Fruit fly (Drosophila melanogaster) whole organism, prepupa: ENCODE measurements around the gene CG7573.

ENCODE experiments used
- CG10631 ChIP-seq: fragments of 200-800 bp; sonication (Bioruptor generic); optimal IDR thresholded peaks from 2 replicates; lab custom pipeline; 2016; ENCODE audit warnings: missing biosample characterization, missing genetic modification characterization
- CG10669 ChIP-seq: fragments of 200-800 bp; sonication (Bioruptor generic); optimal IDR thresholded peaks from 3 replicates; lab custom pipeline; 2018; ENCODE audit warnings: missing biosample characterization, mild to moderate bottlenecking, missing genetic modification characterization, moderate library complexity
- CG11294 ChIP-seq: fragments of 200-800 bp; sonication (Bioruptor generic); IDR thresholded peaks from 2 replicates; pipeline ENCODE4 v1.3.6; 2022; ENCODE audit warnings: missing biosample characterization, missing genetic modification characterization
- CG11762 ChIP-seq: fragments of 200-800 bp; sonication (Bioruptor generic); optimal IDR thresholded peaks from 3 replicates; lab custom pipeline; 2016; ENCODE audit warnings: missing biosample characterization, missing genetic modification characterization; ENCODE audit not compliant: insufficient read depth
- CG1621 ChIP-seq: fragments of 200-800 bp; sonication (Bioruptor generic); optimal IDR thresholded peaks from 3 replicates; lab custom pipeline; 2018; ENCODE audit warnings: missing biosample characterization, mild to moderate bottlenecking, missing genetic modification characterization
- CG16779 ChIP-seq: fragments of 200-800 bp; sonication (Bioruptor generic); optimal IDR thresholded peaks from 3 replicates; lab custom pipeline; 2017; ENCODE audit warnings: missing biosample characterization, mild to moderate bottlenecking, missing genetic modification characterization
- CG3032 ChIP-seq: fragments of 200-800 bp; optimal IDR thresholded peaks from 2 replicates; lab custom pipeline; 2019; ENCODE audit warnings: missing biosample characterization, mild to moderate bottlenecking, missing genetic modification characterization, moderate library complexity
- CG31627 ChIP-seq: fragments of 200-800 bp; sonication (Bioruptor generic); optimal IDR thresholded peaks from 3 replicates; lab custom pipeline; 2016; ENCODE audit warnings: missing biosample characterization, missing genetic modification characterization
- CG32006 ChIP-seq: fragments of 200-800 bp; sonication (Bioruptor generic); optimal IDR thresholded peaks from 3 replicates; lab custom pipeline; 2017; ENCODE audit warnings: missing biosample characterization, mild to moderate bottlenecking, missing genetic modification characterization
- CG34406 ChIP-seq: fragments of 200-800 bp; sonication (Bioruptor generic); optimal IDR thresholded peaks from 3 replicates; lab custom pipeline; 2016; ENCODE audit warnings: missing biosample characterization, missing genetic modification characterization
- CG3919 ChIP-seq: fragments of 200-800 bp; sonication (Bioruptor generic); optimal IDR thresholded peaks from 3 replicates; lab custom pipeline; 2016; ENCODE audit warnings: missing biosample characterization, missing genetic modification characterization
- CG4318 ChIP-seq: fragments of 200-800 bp; sonication (Bioruptor generic); optimal IDR thresholded peaks from 3 replicates; lab custom pipeline; 2017; ENCODE audit warnings: missing biosample characterization, mild to moderate bottlenecking, missing genetic modification characterization
- CG6163 ChIP-seq: fragments of 200-800 bp; sonication (Bioruptor generic); IDR thresholded peaks from 3 replicates; pipeline ENCODE4 v1.3.6; 2022; ENCODE audit warnings: missing biosample characterization, missing genetic modification characterization
- CG6276 ChIP-seq: fragments of 200-800 bp; sonication (Bioruptor generic); optimal IDR thresholded peaks from 2 replicates; lab custom pipeline; 2017; ENCODE audit warnings: missing biosample characterization, mild to moderate bottlenecking, missing genetic modification characterization
- CG6792 ChIP-seq: fragments of 200-800 bp; sonication (Bioruptor generic); optimal IDR thresholded peaks from 3 replicates; lab custom pipeline; 2016; ENCODE audit warnings: missing biosample characterization, missing genetic modification characterization
- CG7368 ChIP-seq: fragments of 200-800 bp; sonication (Bioruptor generic); optimal IDR thresholded peaks from 3 replicates; lab custom pipeline; 2016; ENCODE audit warnings: missing biosample characterization, missing genetic modification characterization
- CG8119 ChIP-seq: fragments of 200-800 bp; sonication (Bioruptor generic); IDR thresholded peaks from 3 replicates; pipeline ENCODE4 v1.3.6; 2022; ENCODE audit warnings: missing biosample characterization, missing genetic modification characterization
- CG9139 ChIP-seq: fragments of 200-800 bp; sonication (Bioruptor generic); optimal IDR thresholded peaks from 3 replicates; lab custom pipeline; 2017; ENCODE audit warnings: missing biosample characterization, mild to moderate bottlenecking, missing genetic modification characterization
- Eip75B ChIP-seq: fragments of 200-800 bp; sonication (Bioruptor generic); optimal IDR thresholded peaks from 3 replicates; lab custom pipeline; 2016; ENCODE audit warnings: missing biosample characterization, missing genetic modification characterization
- Eip78C ChIP-seq: fragments of 200-800 bp; sonication (Bioruptor generic); peaks from one replicate; lab custom pipeline; 2016; ENCODE audit warnings: missing biosample characterization, missing genetic modification characterization
- Eip93F ChIP-seq: fragments of 200-800 bp; sonication (Bioruptor generic); optimal IDR thresholded peaks from 2 replicates; lab custom pipeline; 2016; ENCODE audit warnings: missing biosample characterization, mild to moderate bottlenecking, missing genetic modification characterization
- Ets96B ChIP-seq: fragments of 200-800 bp; optimal IDR thresholded peaks from 2 replicates; lab custom pipeline; 2019; ENCODE audit warnings: missing biosample characterization, mild to moderate bottlenecking, missing genetic modification characterization, moderate library complexity
- Hr38 ChIP-seq: sonication (Bioruptor generic); optimal IDR thresholded peaks from 2 replicates; lab custom pipeline; 2016; ENCODE audit warnings: missing biosample characterization, missing genetic modification characterization
- Hr39 ChIP-seq: fragments of 200-800 bp; sonication (Bioruptor generic); optimal IDR thresholded peaks from 2 replicates; lab custom pipeline; 2016; ENCODE audit warnings: missing biosample characterization, missing genetic modification characterization
- Hr4 ChIP-seq: fragments of 200-800 bp; sonication (Bioruptor generic); optimal IDR thresholded peaks from 3 replicates; lab custom pipeline; 2016; ENCODE audit warnings: missing biosample characterization, missing genetic modification characterization
- Lpt ChIP-seq: fragments of 200-800 bp; sonication (Bioruptor generic); optimal IDR thresholded peaks from 3 replicates; lab custom pipeline; 2016; ENCODE audit warnings: missing biosample characterization, missing genetic modification characterization
- Met ChIP-seq: fragments of 200-800 bp; sonication (Bioruptor generic); optimal IDR thresholded peaks from 3 replicates; lab custom pipeline; 2016; ENCODE audit warnings: missing biosample characterization, missing genetic modification characterization
- OdsH ChIP-seq: fragments of 200-800 bp; sonication (Bioruptor generic); optimal IDR thresholded peaks from 3 replicates; lab custom pipeline; 2016; ENCODE audit warnings: missing biosample characterization, missing genetic modification characterization
- Smox ChIP-seq: fragments of 200-800 bp; sonication (Bioruptor generic); optimal IDR thresholded peaks from 3 replicates; lab custom pipeline; 2016; ENCODE audit warnings: missing biosample characterization, missing genetic modification characterization
- Sox102F ChIP-seq: fragments of 200-800 bp; sonication (Bioruptor generic); optimal IDR thresholded peaks from 2 replicates; lab custom pipeline; 2016; ENCODE audit warnings: missing biosample characterization, mild to moderate bottlenecking, missing genetic modification characterization
- Sox14 ChIP-seq: fragments of 200-800 bp; sonication (Bioruptor generic); optimal IDR thresholded peaks from 3 replicates; lab custom pipeline; 2016; ENCODE audit warnings: missing biosample characterization, missing genetic modification characterization
- Sox15 ChIP-seq: fragments of 200-800 bp; sonication (Bioruptor generic); optimal IDR thresholded peaks from 3 replicates; lab custom pipeline; 2016; ENCODE audit warnings: missing biosample characterization, missing genetic modification characterization
- achi ChIP-seq: fragments of 200-800 bp; sonication (Bioruptor generic); optimal IDR thresholded peaks from 3 replicates; lab custom pipeline; 2016; ENCODE audit warnings: missing biosample characterization, missing genetic modification characterization
- cyc ChIP-seq: fragments of 200-800 bp; sonication (Bioruptor generic); optimal IDR thresholded peaks from 3 replicates; lab custom pipeline; 2016; ENCODE audit warnings: missing biosample characterization, missing genetic modification characterization
- dac ChIP-seq: fragments of 200-800 bp; sonication (Bioruptor generic); optimal IDR thresholded peaks from 2 replicates; lab custom pipeline; 2017; ENCODE audit warnings: missing biosample characterization, mild to moderate bottlenecking, missing genetic modification characterization
- fd59A ChIP-seq: fragments of 200-800 bp; sonication (Bioruptor generic); optimal IDR thresholded peaks from 2 replicates; lab custom pipeline; 2017; ENCODE audit warnings: missing biosample characterization, mild to moderate bottlenecking, missing genetic modification characterization, missing genetic modification reagents
- fkh ChIP-seq: fragments of 200-800 bp; sonication (Bioruptor generic); optimal IDR thresholded peaks from 3 replicates; lab custom pipeline; 2017; ENCODE audit warnings: missing biosample characterization, mild to moderate bottlenecking, missing genetic modification characterization, moderate library complexity
- lz ChIP-seq: fragments of 200-800 bp; sonication (Bioruptor generic); optimal IDR thresholded peaks from 3 replicates; lab custom pipeline; 2016; ENCODE audit warnings: missing biosample characterization, missing genetic modification characterization
- pdm3 ChIP-seq: fragments of 200-800 bp; sonication (Bioruptor generic); optimal IDR thresholded peaks from 3 replicates; lab custom pipeline; 2016; ENCODE audit warnings: missing biosample characterization, missing genetic modification characterization
- salr ChIP-seq, 2 experiments: fragments of 200-800 bp; sonication (Bioruptor generic); optimal IDR thresholded peaks; 3 replicates each; lab custom pipeline; 2016 to 2018; ENCODE audit warnings: missing biosample characterization in 2 of 2, missing genetic modification characterization in 2 of 2, mild to moderate bottlenecking in 1 of 2
- spab ChIP-seq: fragments of 200-800 bp; sonication (Bioruptor generic); optimal IDR thresholded peaks from 2 replicates; lab custom pipeline; 2017; ENCODE audit warnings: missing biosample characterization, mild to moderate bottlenecking, missing genetic modification characterization, missing genetic modification reagents
- ss ChIP-seq, 2 experiments: fragments of 200-800 bp; sonication (Bioruptor generic); optimal IDR thresholded peaks; 2 replicates in 1 of 2; 3 replicates in 1 of 2; lab custom pipeline; 2017 to 2018; ENCODE audit warnings: mild to moderate bottlenecking in 2 of 2, missing biosample characterization in 2 of 2, missing genetic modification characterization in 2 of 2, moderate library complexity in 1 of 2
- svp ChIP-seq: fragments of 200-800 bp; sonication (Bioruptor generic); peaks from one replicate; lab custom pipeline; 2016; ENCODE audit warnings: missing biosample characterization, missing genetic modification characterization
- topi ChIP-seq: fragments of 200-800 bp; sonication (Bioruptor generic); optimal IDR thresholded peaks from 3 replicates; lab custom pipeline; 2016; ENCODE audit warnings: missing biosample characterization, missing genetic modification characterization
- vri ChIP-seq: fragments of 200-800 bp; sonication (Bioruptor generic); optimal IDR thresholded peaks from 3 replicates; lab custom pipeline; 2016; ENCODE audit warnings: missing biosample characterization, mild to moderate bottlenecking, missing genetic modification characterization

The CG7573 gene

dm6 chr3L:11295164-11295516, 16.4 kb upstream of the CG7573 start:
- TF ChIP-seq CG32006 (peak; percentile 40), cyc (GFP tag; lab: Kevin White, UChicago) (no peak), CG6792 (GFP tag; lab: Kevin White, UChicago) (no peak), Ets96B (no peak), pdm3 (peak; percentile 15), Lpt (GFP tag; lab: Kevin White, UChicago) (no peak), CG11294 (GFP tag; lab: Robert Waterston, UW) (no peak), Sox14 (GFP tag; lab: Kevin White, UChicago) (no peak), CG4318 (GFP tag; lab: Kevin White, UChicago) (no peak), Sox102F (GFP tag; lab: Kevin White, UChicago) (no peak), CG9139 (GFP tag; lab: Kevin White, UChicago) (no peak), CG16779 (tag; lab: Kevin White, UChicago) (peak; percentile 3), CG11762 (no peak), spab (no peak), CG34406 (GFP tag; lab: Kevin White, UChicago) (no peak), Eip78C (GFP tag; lab: Kevin White, UChicago) (peak; percentile 66), Hr4 (peak; percentile 28), salr (GFP tag; optimal IDR thresholded peaks at IDR 0.05; lab: Kevin White, UChicago) (no peak), OdsH (GFP tag; lab: Kevin White, UChicago) (peak; percentile 18), CG7368 (GFP tag; lab: Kevin White, UChicago) (no peak), CG3032 (no peak), svp (GFP tag; lab: Kevin White, UChicago) (peak; percentile 27)

- TF ChIP-seq CG6163 (GFP tag; lab: Robert Waterston, UW) (peak; percentile 52; the same call in 1 of the 3 replicates), Met (GFP tag; lab: Kevin White, UChicago) (no peak), CG6276 (no peak), CG6792 (GFP tag; lab: Kevin White, UChicago) (no peak), salr (GFP tag; optimal IDR thresholded peaks at IDR 0.05; lab: Kevin White, UChicago) (no peak)
Observed at dm6 chr3L:11295777-11296149, 15.8 kb upstream of the CG7573 start, which contains the start of gene Dyro. Gene Dyro, minus strand, starts transcription at chr3L:11295919.

- peak; percentile 86 for TF ChIP-seq CG6792 (GFP tag; lab: Kevin White, UChicago)
- peak; percentile 91 for TF ChIP-seq CG10631
- TF ChIP-seq cyc (GFP tag; lab: Kevin White, UChicago), result peak; percentile 66
- TF ChIP-seq Hr38 (GFP tag; lab: Kevin White, UChicago), result no peak
- TF ChIP-seq CG16779 (tag; lab: Kevin White, UChicago), result peak; percentile 87
- peak; percentile 77 for TF ChIP-seq Sox102F (GFP tag; lab: Kevin White, UChicago)
- TF ChIP-seq CG4318 (GFP tag; lab: Kevin White, UChicago), result peak; percentile 99
- TF ChIP-seq CG3032, result peak; percentile 92
- TF ChIP-seq CG7368 (GFP tag; lab: Kevin White, UChicago), result peak; percentile 57
- peak; percentile 82 for TF ChIP-seq CG10669 (GFP tag; lab: Kevin White, UChicago)
- TF ChIP-seq fkh (GFP tag; lab: Kevin White, UChicago), result peak; percentile 58
- TF ChIP-seq Hr4, result peak; percentile 95
- TF ChIP-seq topi (GFP tag; lab: Kevin White, UChicago), result peak; percentile 90
- TF ChIP-seq Sox14 (GFP tag; lab: Kevin White, UChicago), result peak; percentile 92
- TF ChIP-seq CG8119 (GFP tag; lab: Robert Waterston, UW), result peak; percentile 96
- peak; percentile 86 for TF ChIP-seq Eip75B (GFP tag; lab: Kevin White, UChicago)
- TF ChIP-seq Lpt (GFP tag; lab: Kevin White, UChicago), result peak; percentile 90
- peak; percentile 88 for TF ChIP-seq Ets96B
- peak; percentile 95 for TF ChIP-seq dac (GFP tag; lab: Kevin White, UChicago)
- peak; percentile 92 for TF ChIP-seq achi (GFP tag; lab: Kevin White, UChicago)
- TF ChIP-seq lz (GFP tag; lab: Kevin White, UChicago), result peak; percentile 89
- peak; percentile 90 to 94 for TF ChIP-seq ss (GFP tag; optimal IDR thresholded peaks at IDR 0.05; lab: Kevin White, UChicago)
- TF ChIP-seq spab, result peak; percentile 93
- TF ChIP-seq CG9139 (GFP tag; lab: Kevin White, UChicago), result peak; percentile 79
- no peak for TF ChIP-seq vri (GFP tag; lab: Kevin White, UChicago)
- peak; percentile 81 for TF ChIP-seq CG31627 (GFP tag; lab: Kevin White, UChicago)
- TF ChIP-seq CG1621 (tag; lab: Kevin White, UChicago), result peak; percentile 66
- TF ChIP-seq CG6276, result peak; percentile 97
- TF ChIP-seq CG3919 (GFP tag; lab: Kevin White, UChicago), result peak; percentile 90
- TF ChIP-seq Hr39 (GFP tag; lab: Kevin White, UChicago), result peak; percentile 81
- TF ChIP-seq CG11762, result peak; percentile 84
- peak; percentile 90 for TF ChIP-seq CG34406 (GFP tag; lab: Kevin White, UChicago)
- peak; percentile 89 for TF ChIP-seq Sox15
- peak; percentile 93 for TF ChIP-seq fd59A (GFP tag; lab: Kevin White, UChicago)
- peak; percentile 81 for TF ChIP-seq Smox (GFP tag; lab: Kevin White, UChicago)
- no peak for TF ChIP-seq Eip93F (GFP tag; lab: Kevin White, UChicago)
Observed at dm6 chr3L:11296150-11296800, 15.3 kb upstream of the CG7573 start.
